Worm (Caenorhabditis elegans) whole organism, L1 larva: ENCODE results near the gene twk-24.

ENCODE experiments used
- jun-1 ChIP-seq: fragments of 150-350 bp; optimal IDR thresholded peaks from 2 replicates; lab custom pipeline; 2014; ENCODE audit warnings: missing biosample characterization, missing genetic modification reagents, missing genetic modification characterization
- lin-39 ChIP-seq: fragments of 150-350 bp; optimal IDR thresholded peaks from 2 replicates; lab custom pipeline; 2014; ENCODE audit warnings: missing biosample characterization, missing genetic modification reagents, missing genetic modification characterization
- pax-3 ChIP-seq: fragments of 200-800 bp; sonication (Bioruptor generic); optimal IDR thresholded peaks from 2 replicates; lab custom pipeline; 2018; ENCODE audit warnings: mild to moderate bottlenecking, missing genetic modification characterization, moderate library complexity, missing compliant biosample characterization
- pqm-1 ChIP-seq: sonication (generic microtip); optimal IDR thresholded peaks from 3 replicates; lab custom pipeline; 2017; ENCODE audit warnings: missing biosample characterization, missing genetic modification characterization
- unc-130 ChIP-seq: fragments of 150-350 bp; optimal IDR thresholded peaks from 2 replicates; lab custom pipeline; 2017; ENCODE audit warnings: missing biosample characterization, missing genetic modification characterization, inconsistent platforms
- unc-62 ChIP-seq: fragments of 150-350 bp; optimal IDR thresholded peaks from 2 replicates; lab custom pipeline; 2014; ENCODE audit warnings: missing biosample characterization, missing genetic modification reagents, missing genetic modification characterization

DNA sequence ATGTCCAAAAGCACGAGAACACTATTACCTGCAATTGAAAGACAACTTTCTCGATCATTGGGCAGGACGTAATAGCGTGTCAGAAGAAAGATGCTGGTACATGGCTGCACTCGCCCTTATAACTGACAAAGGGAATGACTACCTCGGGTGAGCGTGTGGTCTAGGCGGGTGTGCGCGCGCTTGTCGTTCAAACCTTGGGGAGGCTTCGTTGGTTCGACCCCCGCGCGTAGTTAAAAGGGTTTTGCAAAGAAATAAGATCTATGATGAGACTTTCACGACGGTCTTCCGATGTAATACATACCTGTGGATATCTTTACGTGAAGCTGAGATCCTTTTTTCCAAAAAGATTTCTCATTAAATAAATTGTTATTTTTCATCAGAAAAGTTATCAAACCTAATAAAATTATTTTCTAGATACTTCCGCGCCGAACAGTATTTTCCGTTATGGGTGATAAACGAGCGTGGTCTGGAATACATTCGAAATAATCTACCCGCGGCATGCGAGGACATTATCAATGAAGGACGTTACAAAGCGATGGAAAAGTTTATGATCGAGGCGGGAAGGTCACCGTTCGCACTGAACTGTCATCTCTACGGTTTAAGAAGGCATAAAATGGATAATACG lies 34.4 kb upstream of the twk-24 start:
- TF ChIP-seq pqm-1 (tag; lab: Kevin White, UChicago) (peak; percentile 80), unc-130 (tag; lab: Kevin White, UChicago) (peak; percentile 65), lin-39 (tag; lab: Kevin White, UChicago) (peak; percentile 16), jun-1 (tag; lab: Kevin White, UChicago) (peak; percentile 85), pax-3 (tag; lab: Kevin White, UChicago) (peak; percentile 93), unc-62 (GFP tag; lab: Kevin White, UChicago) (no peak)
